Worm (Caenorhabditis elegans) whole organism, L3 larva: ENCODE measurements around the gene dhgd-1.

Source experiments
- ZK546.5 ChIP-seq: sonication (generic microtip); optimal IDR thresholded peaks from 2 replicates; lab custom pipeline; 2017; ENCODE audit warnings: missing biosample characterization, missing genetic modification characterization
- aly-2 ChIP-seq: fragments of 150-350 bp; optimal IDR thresholded peaks from 2 replicates; lab custom pipeline; 2014; ENCODE audit warnings: missing biosample characterization, missing genetic modification characterization
- ama-1 ChIP-seq: fragments of 150-350 bp; optimal IDR thresholded peaks from 2 replicates; lab custom pipeline; 2018
- ceh-16 ChIP-seq: sonication (generic microtip); optimal IDR thresholded peaks from 2 replicates; lab custom pipeline; 2017; ENCODE audit warnings: missing biosample characterization, missing genetic modification characterization
- egl-27 ChIP-seq: sonication (generic microtip); optimal IDR thresholded peaks from 4 replicates; lab custom pipeline; 2017; ENCODE audit warnings: missing biosample characterization, missing genetic modification reagents, missing genetic modification characterization
- elt-2 ChIP-seq: sonication (generic microtip); optimal IDR thresholded peaks from 2 replicates; lab custom pipeline; 2016; ENCODE audit warnings: missing genetic modification reagents, mild to moderate bottlenecking, missing genetic modification characterization, missing compliant biosample characterization
- elt-3 ChIP-seq, 3 experiments: fragments of 150-350 bp in 1 of 3; sonication (generic microtip) in 2 of 3; optimal IDR thresholded peaks; 2 replicates in 2 of 3; 4 replicates in 1 of 3; lab custom pipeline; 2014 to 2017; ENCODE audit warnings: missing biosample characterization in 3 of 3, missing genetic modification characterization in 3 of 3
- lin-15B ChIP-seq: fragments of 150-350 bp; optimal IDR thresholded peaks from 2 replicates; lab custom pipeline; 2014; ENCODE audit warnings: missing biosample characterization, missing genetic modification characterization
- lin-39 ChIP-seq: fragments of 150-350 bp; optimal IDR thresholded peaks from 2 replicates; lab custom pipeline; 2018; ENCODE audit warnings: missing biosample characterization, missing genetic modification reagents, missing genetic modification characterization
- lsy-12 ChIP-seq: sonication (generic microtip); optimal IDR thresholded peaks from 2 replicates; lab custom pipeline; 2016; ENCODE audit warnings: mild to moderate bottlenecking, missing genetic modification characterization, missing compliant biosample characterization
- mdl-1 ChIP-seq: fragments of 150-350 bp; optimal IDR thresholded peaks from 2 replicates; lab custom pipeline; 2014; ENCODE audit warnings: missing biosample characterization, missing genetic modification characterization
- mml-1 ChIP-seq: fragments of 150-350 bp; sonication (generic microtip); optimal IDR thresholded peaks from 3 replicates; lab custom pipeline; 2014; ENCODE audit warnings: missing biosample characterization, missing genetic modification characterization
- nfya-1 ChIP-seq: sonication (generic microtip); optimal IDR thresholded peaks from 2 replicates; lab custom pipeline; 2017; ENCODE audit warnings: missing genetic modification characterization, mild to moderate bottlenecking, missing compliant biosample characterization, antibody characterized with exemption, moderate library complexity; ENCODE audit not compliant: insufficient read depth
- nhr-11 ChIP-seq: fragments of 150-350 bp; optimal IDR thresholded peaks from 2 replicates; lab custom pipeline; 2014; ENCODE audit warnings: missing biosample characterization, missing genetic modification characterization
- nhr-12 ChIP-seq: fragments of 150-350 bp; optimal IDR thresholded peaks from 2 replicates; lab custom pipeline; 2014; ENCODE audit warnings: missing biosample characterization, missing genetic modification characterization
- nhr-23 ChIP-seq: fragments of 150-350 bp; optimal IDR thresholded peaks from 2 replicates; lab custom pipeline; 2014; ENCODE audit warnings: missing biosample characterization, missing genetic modification reagents, missing genetic modification characterization
- nhr-237 ChIP-seq: fragments of 150-350 bp; optimal IDR thresholded peaks from 2 replicates; lab custom pipeline; 2014; ENCODE audit warnings: missing biosample characterization, missing genetic modification characterization
- nhr-25 ChIP-seq: sonication (generic microtip); optimal IDR thresholded peaks from 2 replicates; lab custom pipeline; 2017; ENCODE audit warnings: missing biosample characterization, missing genetic modification characterization
- nhr-28 ChIP-seq: fragments of 150-350 bp; optimal IDR thresholded peaks from 2 replicates; lab custom pipeline; 2014; ENCODE audit warnings: missing biosample characterization, missing genetic modification characterization
- nhr-43 ChIP-seq: sonication (generic microtip); optimal IDR thresholded peaks from 2 replicates; lab custom pipeline; 2016; ENCODE audit warnings: mild to moderate bottlenecking, missing genetic modification characterization, missing compliant biosample characterization; ENCODE audit not compliant: poor library complexity, severe bottlenecking
- nhr-67 ChIP-seq: fragments of 150-350 bp; optimal IDR thresholded peaks from 2 replicates; lab custom pipeline; 2014; ENCODE audit warnings: missing biosample characterization, missing genetic modification characterization
- nhr-76 ChIP-seq: fragments of 150-350 bp; sonication (generic microtip); optimal IDR thresholded peaks from 5 replicates; lab custom pipeline; 2014; ENCODE audit warnings: missing biosample characterization, missing genetic modification characterization
- nhr-77 ChIP-seq: fragments of 150-350 bp; optimal IDR thresholded peaks from 2 replicates; lab custom pipeline; 2014; ENCODE audit warnings: missing biosample characterization, missing genetic modification characterization
- pha-4 ChIP-seq: fragments of 150-350 bp; optimal IDR thresholded peaks from 2 replicates; lab custom pipeline; 2014; ENCODE audit warnings: missing biosample characterization, missing genetic modification reagents, missing genetic modification characterization
- pqm-1 ChIP-seq: fragments of 150-350 bp; optimal IDR thresholded peaks from 2 replicates; lab custom pipeline; 2017; ENCODE audit warnings: missing biosample characterization, missing genetic modification characterization, inconsistent platforms
- sea-2 ChIP-seq: fragments of 150-350 bp; sonication (generic microtip); optimal IDR thresholded peaks from 4 replicates; lab custom pipeline; 2014; ENCODE audit warnings: missing biosample characterization, missing genetic modification reagents, missing genetic modification characterization
- snpc-4 ChIP-seq: fragments of 150-350 bp; optimal IDR thresholded peaks from 2 replicates; lab custom pipeline; 2014; ENCODE audit warnings: missing biosample characterization, missing genetic modification characterization
- tbx-2 ChIP-seq: sonication (generic microtip); optimal IDR thresholded peaks from 2 replicates; lab custom pipeline; 2016; ENCODE audit warnings: mild to moderate bottlenecking, missing genetic modification characterization, missing compliant biosample characterization
- unc-39 ChIP-seq: sonication (generic microtip); optimal IDR thresholded peaks from 4 replicates; lab custom pipeline; 2017; ENCODE audit warnings: missing biosample characterization, missing genetic modification characterization
- unc-62 ChIP-seq: fragments of 150-350 bp; sonication (generic microtip); optimal IDR thresholded peaks from 4 replicates; lab custom pipeline; 2014; ENCODE audit warnings: missing biosample characterization, missing genetic modification reagents, missing genetic modification characterization
- ztf-11 ChIP-seq: fragments of 150-350 bp; optimal IDR thresholded peaks from 2 replicates; lab custom pipeline; 2014; ENCODE audit warnings: missing biosample characterization, missing genetic modification characterization
- ztf-4 ChIP-seq: fragments of 150-350 bp; optimal IDR thresholded peaks from 2 replicates; lab custom pipeline; 2014; ENCODE audit warnings: missing biosample characterization, missing genetic modification characterization

The dhgd-1 gene

DNA sequence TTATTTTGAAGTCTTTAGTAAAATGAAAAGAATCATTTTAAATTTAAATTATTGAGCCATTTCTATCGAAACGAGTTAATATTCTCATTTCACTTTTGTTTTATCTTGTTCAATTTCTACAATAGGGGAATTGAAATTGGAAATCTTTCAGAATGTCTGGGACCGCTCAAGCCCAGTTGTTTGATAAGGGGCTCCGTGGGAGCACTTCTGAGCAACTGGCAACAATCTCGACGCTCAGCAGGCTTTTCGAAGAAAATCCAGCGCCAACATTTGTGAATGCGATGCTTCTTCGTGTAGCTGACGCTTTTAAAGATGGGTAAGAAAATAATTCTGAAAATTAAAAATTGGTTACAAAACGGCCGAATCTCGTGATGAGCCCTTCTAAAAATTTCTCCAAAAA, 30.8 kb upstream of the dhgd-1 start, which contains the start of gene ints-7:
ints-7 (plus strand) TSS at position 152 of the 400 bp plus-strand sequence.
- TF ChIP-seq elt-3 (tag; optimal IDR thresholded peaks at IDR 0.05; lab: Kevin White, UChicago) (no peak), nhr-77 (tag; lab: Kevin White, UChicago) (no peak), nhr-23 (tag; lab: Kevin White, UChicago) (no peak), ZK546.5 (tag; lab: Kevin White, UChicago) (no peak), pha-4 (tag; lab: Kevin White, UChicago) (no peak), ama-1 (lab: Kevin White, UChicago) (no peak), nfya-1 (tag; lab: Kevin White, UChicago) (no peak), elt-2 (tag; lab: Kevin White, UChicago) (no peak), nhr-28 (no peak), nhr-43 (no peak), unc-39 (tag; lab: Kevin White, UChicago) (no peak), lin-15B (tag; lab: Kevin White, UChicago) (no peak), nhr-76 (no peak), mml-1 (tag; lab: Kevin White, UChicago) (no peak), nhr-25 (tag; lab: Kevin White, UChicago) (no peak), pqm-1 (no peak), lsy-12 (tag; lab: Kevin White, UChicago) (no peak)

- TF ChIP-seq pha-4 (tag; lab: Kevin White, UChicago), result peak; percentile 60
- TF ChIP-seq tbx-2 (tag; lab: Kevin White, UChicago), result no peak
- TF ChIP-seq lin-15B (tag; lab: Kevin White, UChicago), result peak; percentile 61
- peak; percentile 28 for TF ChIP-seq snpc-4 (tag; lab: Kevin White, UChicago)
- TF ChIP-seq, all 47 proteins: peak for 3
These were observed 26.4 kb upstream of the dhgd-1 start, which contains the start of gene smc-6 for ce11 chrII:11578327-11578726. Gene smc-6, plus strand, starts transcription at chrII:11578716.

DNA sequence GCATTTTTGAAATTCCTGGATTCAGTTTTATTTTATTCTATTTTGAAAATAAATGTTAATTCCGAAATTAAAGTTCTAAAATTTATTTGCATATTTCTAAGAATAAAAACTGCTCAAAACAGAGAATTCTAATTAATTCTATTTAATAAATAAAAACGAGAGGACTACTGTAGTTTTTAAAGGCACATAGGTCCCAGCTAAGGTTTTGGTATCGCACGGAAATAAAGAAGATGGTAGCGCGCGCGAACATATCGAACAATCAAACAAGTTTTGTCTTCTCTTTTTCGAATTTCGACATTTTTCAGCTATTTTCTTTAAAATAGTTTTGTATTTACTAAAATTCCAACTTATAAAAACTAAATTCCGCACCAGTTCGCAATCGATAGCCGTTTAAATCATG, 26.0 kb upstream of the dhgd-1 start:
- TF ChIP-seq nhr-28, result no peak

DNA sequence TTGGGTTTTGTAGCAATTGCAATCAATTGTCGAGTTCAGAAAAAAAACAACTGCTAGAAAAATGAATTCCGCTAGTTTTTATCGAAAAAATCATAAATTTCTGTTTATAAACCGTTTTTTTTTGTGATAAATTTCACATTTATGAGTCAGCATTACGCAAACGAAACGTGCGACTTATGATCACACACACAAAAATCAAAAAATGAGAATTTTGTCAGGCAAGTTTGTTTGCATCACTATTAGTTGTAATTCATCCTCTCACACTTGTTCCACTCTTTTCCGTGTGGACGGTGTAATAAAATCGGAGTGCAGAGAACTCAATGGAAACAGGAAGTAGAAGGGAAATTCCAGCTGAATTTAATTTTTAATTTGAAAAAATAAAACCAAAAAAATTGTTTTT, 25.5 kb upstream of the dhgd-1 start, which contains the start of gene pcs-1:
pcs-1 (minus strand) TSS at position 344 of the 400 bp plus-strand sequence.
- TF ChIP-seq lin-39 (tag; lab: Kevin White, UChicago) (no peak), ztf-11 (tag; lab: Kevin White, UChicago) (no peak), pha-4 (tag; lab: Kevin White, UChicago) (peak; percentile 10), elt-2 (tag; lab: Kevin White, UChicago) (peak; percentile 53)

DNA sequence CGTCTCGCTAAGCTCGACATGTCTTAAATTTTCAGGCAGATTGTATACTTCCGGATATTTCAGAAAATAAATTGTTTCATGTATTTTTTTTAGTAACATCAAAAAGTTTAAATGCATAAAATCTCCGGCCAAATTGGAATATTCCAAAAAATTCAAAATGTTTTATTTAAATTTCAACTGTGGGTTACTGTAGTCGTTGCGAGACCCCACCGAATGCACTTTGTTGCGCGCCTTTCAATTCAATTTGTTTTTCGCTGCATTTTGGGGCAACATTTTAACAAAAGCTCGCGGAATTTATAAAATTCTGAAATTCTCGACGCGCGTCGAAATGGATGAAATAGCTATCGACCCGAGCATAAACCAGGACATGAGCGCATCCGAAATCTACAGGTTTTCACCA, 21.1 kb upstream of the dhgd-1 start, which contains the start of gene F54D5.2:
F54D5.2 (plus strand) TSS at position 237 of the 400 bp plus-strand sequence.
- TF ChIP-seq nhr-11 (tag; lab: Kevin White, UChicago), result no peak
- TF ChIP-seq sea-2 (GFP tag; lab: Kevin White, UChicago), result no peak
- no peak for TF ChIP-seq nhr-28
- no peak for TF ChIP-seq ama-1 (lab: Kevin White, UChicago)
- no peak for TF ChIP-seq nhr-43
- no peak for TF ChIP-seq ztf-11 (tag; lab: Kevin White, UChicago)
- TF ChIP-seq ceh-16 (tag; lab: Kevin White, UChicago), result no peak
- TF ChIP-seq elt-3 (tag; optimal IDR thresholded peaks at IDR 0.05; lab: Kevin White, UChicago), result no peak
- no peak for TF ChIP-seq nhr-12 (tag; lab: Kevin White, UChicago)
- no peak for TF ChIP-seq egl-27 (tag; lab: Kevin White, UChicago)
- no peak for TF ChIP-seq mml-1 (tag; lab: Kevin White, UChicago)
- no peak for TF ChIP-seq pqm-1
- no peak for TF ChIP-seq nhr-67 (tag; lab: Kevin White, UChicago)
- no peak for TF ChIP-seq aly-2 (tag; lab: Kevin White, UChicago)
- TF ChIP-seq ztf-4, result no peak
- no peak for TF ChIP-seq mdl-1 (tag; lab: Kevin White, UChicago)
- TF ChIP-seq nhr-23 (tag; lab: Kevin White, UChicago), result no peak
- TF ChIP-seq, all 47 proteins: peak for 0

DNA sequence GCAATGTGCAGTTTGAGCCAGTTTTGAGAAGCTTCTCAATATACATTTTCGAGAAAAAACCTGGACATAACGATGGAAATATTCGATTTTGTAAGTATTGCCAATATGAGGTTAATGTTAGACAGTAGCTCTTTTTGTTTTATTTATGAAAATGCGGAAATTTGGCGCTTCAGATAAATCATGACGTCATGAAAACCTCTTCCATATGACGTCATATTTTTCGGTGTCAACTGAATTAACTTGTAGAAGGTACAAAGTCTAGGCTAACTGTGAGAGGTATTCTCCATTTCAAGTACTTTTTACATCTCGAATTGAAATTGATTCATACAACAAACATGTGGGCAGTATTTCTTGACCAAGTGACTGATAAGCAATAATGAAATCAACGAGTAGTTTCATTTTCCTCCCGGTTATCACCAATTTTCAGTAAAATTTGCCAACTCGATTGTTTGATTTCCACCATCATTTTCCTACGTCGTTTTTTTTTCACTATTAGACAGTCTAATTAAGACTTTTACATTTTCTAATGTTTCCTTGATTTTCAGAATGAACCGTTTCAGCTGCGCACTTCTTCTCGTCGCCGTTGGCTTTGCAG, 19.5 kb upstream of the dhgd-1 start, which contains the start of gene F54D5.3:
F54D5.3 (plus strand) TSS at position 546 of the 595 bp plus-strand sequence.
- TF ChIP-seq pha-4 (tag; lab: Kevin White, UChicago), result peak; percentile 19
- no peak for TF ChIP-seq unc-62 (GFP tag; lab: Kevin White, UChicago)
- TF ChIP-seq pqm-1, result peak; percentile 75
- no peak for TF ChIP-seq nhr-237 (tag; lab: Kevin White, UChicago)
- no peak for TF ChIP-seq egl-27 (tag; lab: Kevin White, UChicago)
- TF ChIP-seq elt-2 (tag; lab: Kevin White, UChicago), result peak; percentile 69
- TF ChIP-seq snpc-4 (tag; lab: Kevin White, UChicago), result no peak
- TF ChIP-seq ZK546.5 (tag; lab: Kevin White, UChicago), result no peak
